Fruit fly (Drosophila melanogaster) whole organism, embryonic: Measurements from ENCODE around the gene Pgant8.
A peak's percentile ranks its signal among the peaks of the same experiment; 100 is the strongest.

Experiments
- Asciz ChIP-seq: fragments of 200-800 bp; sonication (Bioruptor generic); optimal IDR thresholded peaks from 2 replicates; lab custom pipeline; 2017; ENCODE audit warnings: missing biosample characterization, mild to moderate bottlenecking, missing genetic modification characterization, missing genetic modification reagents
- CG10366 ChIP-seq: fragments of 200-800 bp; sonication (Bioruptor generic); IDR thresholded peaks from 2 replicates; pipeline ENCODE4 v1.3.6; 2022; ENCODE audit warnings: missing biosample characterization, missing genetic modification characterization
- CG10565 ChIP-seq: fragments of 200-800 bp; sonication (Bioruptor generic); optimal IDR thresholded peaks from 3 replicates; lab custom pipeline; 2016; ENCODE audit warnings: missing biosample characterization, mild to moderate bottlenecking, missing genetic modification characterization
- CG11398 ChIP-seq: fragments of 200-800 bp; sonication (Bioruptor generic); optimal IDR thresholded peaks from 2 replicates; lab custom pipeline; 2016; ENCODE audit warnings: missing biosample characterization, missing genetic modification characterization
- CG11560 ChIP-seq: fragments of 200-800 bp; sonication (Bioruptor generic); IDR thresholded peaks from 3 replicates; pipeline ENCODE4 v1.3.6; 2022; ENCODE audit warnings: missing biosample characterization, missing genetic modification characterization
- CG12155 ChIP-seq: fragments of 200-800 bp; sonication (Bioruptor generic); optimal IDR thresholded peaks from 3 replicates; lab custom pipeline; 2016; ENCODE audit warnings: missing biosample characterization, missing genetic modification characterization
- CG12942 ChIP-seq: fragments of 200-800 bp; sonication (Bioruptor generic); optimal IDR thresholded peaks from 3 replicates; lab custom pipeline; 2016; ENCODE audit warnings: missing biosample characterization, missing genetic modification characterization
- CG14860 ChIP-seq: fragments of 200-800 bp; sonication (Bioruptor generic); IDR thresholded peaks from 3 replicates; pipeline ENCODE4 v1.3.6; 2022; ENCODE audit warnings: missing biosample characterization, missing genetic modification characterization; ENCODE audit not compliant: partially characterized antibody
- CG17829 ChIP-seq: fragments of 200-800 bp; optimal IDR thresholded peaks from 2 replicates; lab custom pipeline; 2019; ENCODE audit warnings: missing biosample characterization, mild to moderate bottlenecking, missing genetic modification characterization, moderate library complexity
- CG2116 ChIP-seq: fragments of 200-800 bp; sonication (Bioruptor generic); optimal IDR thresholded peaks from 3 replicates; lab custom pipeline; 2018; ENCODE audit warnings: missing biosample characterization, mild to moderate bottlenecking, missing genetic modification characterization
- CG2889 ChIP-seq: fragments of 200-800 bp; sonication (Bioruptor generic); IDR thresholded peaks from 3 replicates; pipeline ENCODE4 v1.3.6; 2022; ENCODE audit warnings: missing biosample characterization, missing genetic modification characterization
- CG3163 ChIP-seq: fragments of 200-800 bp; sonication (Bioruptor generic); optimal IDR thresholded peaks from 3 replicates; lab custom pipeline; 2016; ENCODE audit warnings: missing biosample characterization, missing genetic modification characterization
- CG3726 ChIP-seq: fragments of 200-800 bp; sonication (Bioruptor generic); IDR thresholded peaks from 3 replicates; pipeline ENCODE4, ENCODE4 v1.3.6; 2022; ENCODE audit warnings: missing biosample characterization, missing genetic modification characterization
- CG3838 ChIP-seq: fragments of 200-800 bp; sonication (Bioruptor generic); optimal IDR thresholded peaks from 3 replicates; lab custom pipeline; 2016; ENCODE audit warnings: missing biosample characterization, missing genetic modification characterization
- CG3847 ChIP-seq: fragments of 200-800 bp; sonication (Bioruptor generic); IDR thresholded peaks from 2 replicates; pipeline ENCODE4 v1.3.6; 2022; ENCODE audit warnings: missing biosample characterization, missing genetic modification characterization
- CG6654 ChIP-seq: fragments of 200-800 bp; sonication (Bioruptor generic); optimal IDR thresholded peaks from 2 replicates; lab custom pipeline; 2017; ENCODE audit warnings: missing biosample characterization, mild to moderate bottlenecking, missing genetic modification characterization
- CG6813 ChIP-seq: fragments of 200-800 bp; sonication (Bioruptor generic); optimal IDR thresholded peaks from 2 replicates; lab custom pipeline; 2017; ENCODE audit warnings: missing biosample characterization, missing genetic modification characterization, mild to moderate bottlenecking, moderate library complexity, missing genetic modification reagents
- CG7372 ChIP-seq: fragments of 200-800 bp; sonication (Bioruptor generic); IDR thresholded peaks from 2 replicates; pipeline ENCODE4 v1.3.6; 2022; ENCODE audit warnings: missing biosample characterization, missing genetic modification characterization
- CG7786 ChIP-seq: fragments of 200-800 bp; sonication (Bioruptor generic); optimal IDR thresholded peaks from 2 replicates; lab custom pipeline; 2016; ENCODE audit warnings: missing biosample characterization, missing genetic modification characterization
- CG8359 ChIP-seq: fragments of 200-800 bp; sonication (Bioruptor generic); optimal IDR thresholded peaks from 2 replicates; lab custom pipeline; 2017; ENCODE audit warnings: missing biosample characterization, mild to moderate bottlenecking, missing genetic modification characterization, borderline replicate concordance
- CG9727 ChIP-seq: fragments of 200-800 bp; sonication (Bioruptor generic); optimal IDR thresholded peaks from 3 replicates; lab custom pipeline; 2017; ENCODE audit warnings: missing biosample characterization, mild to moderate bottlenecking, missing genetic modification characterization
- Dll ChIP-seq: fragments of 200-800 bp; sonication (Bioruptor generic); IDR thresholded peaks from 4 replicates; pipeline ENCODE4 v1.3.6; 2022; ENCODE audit warnings: missing biosample characterization, missing genetic modification characterization; ENCODE audit not compliant: partially characterized antibody
- Doc3 ChIP-seq: fragments of 200-800 bp; sonication (Bioruptor generic); IDR thresholded peaks from 3 replicates; pipeline ENCODE4 v1.3.6; 2022; ENCODE audit warnings: missing biosample characterization, missing genetic modification characterization; ENCODE audit not compliant: partially characterized antibody
- Drgx ChIP-seq: fragments of 200-800 bp; sonication (Bioruptor generic); IDR thresholded peaks from 2 replicates; pipeline ENCODE4 v1.3.6; 2022; ENCODE audit warnings: missing biosample characterization, missing genetic modification characterization
- Hand ChIP-seq: fragments of 200-800 bp; sonication (Bioruptor generic); optimal IDR thresholded peaks from 2 replicates; lab custom pipeline; 2017; ENCODE audit warnings: mild to moderate bottlenecking, missing biosample characterization, missing genetic modification reagents, missing genetic modification characterization
- Hmr ChIP-seq: fragments of 200-800 bp; sonication (Bioruptor generic); optimal IDR thresholded peaks from 3 replicates; lab custom pipeline; 2017; ENCODE audit warnings: mild to moderate bottlenecking, missing biosample characterization, missing genetic modification reagents, missing genetic modification characterization
- Hmx ChIP-seq: fragments of 200-800 bp; sonication (Bioruptor generic); optimal IDR thresholded peaks from 2 replicates; lab custom pipeline; 2016; ENCODE audit warnings: missing biosample characterization, missing genetic modification characterization
- Jarid2 ChIP-seq: fragments of 200-800 bp; sonication (Bioruptor generic); optimal IDR thresholded peaks from 3 replicates; lab custom pipeline; 2017; ENCODE audit warnings: mild to moderate bottlenecking, missing biosample characterization, missing genetic modification reagents, missing genetic modification characterization
- Lim3 ChIP-seq: fragments of 200-800 bp; sonication (Bioruptor generic); IDR thresholded peaks from 2 replicates; pipeline ENCODE4 v1.3.6; 2022; ENCODE audit warnings: missing biosample characterization, missing genetic modification characterization
- NfI ChIP-seq: fragments of 200-800 bp; sonication (Bioruptor generic); optimal IDR thresholded peaks from 3 replicates; lab custom pipeline; 2018; ENCODE audit warnings: missing biosample characterization, mild to moderate bottlenecking, missing genetic modification characterization, moderate library complexity
- Ptx1 ChIP-seq: fragments of 200-800 bp; sonication (Bioruptor generic); IDR thresholded peaks from 2 replicates; pipeline ENCODE4 v1.3.6; 2022; ENCODE audit warnings: missing biosample characterization, missing genetic modification characterization
- Scr ChIP-seq: fragments of 200-800 bp; sonication (Bioruptor generic); IDR thresholded peaks from 2 replicates; pipeline ENCODE4 v1.3.6; 2022; ENCODE audit warnings: missing biosample characterization, missing genetic modification characterization; ENCODE audit not compliant: partially characterized antibody
- Six4 ChIP-seq: fragments of 200-800 bp; sonication (Bioruptor generic); optimal IDR thresholded peaks from 2 replicates; lab custom pipeline; 2016; ENCODE audit warnings: missing biosample characterization, missing genetic modification characterization
- Sox100B ChIP-seq: fragments of 200-800 bp; sonication (Bioruptor generic); optimal IDR thresholded peaks from 3 replicates; lab custom pipeline; 2018; ENCODE audit warnings: missing biosample characterization, mild to moderate bottlenecking, missing genetic modification characterization
- TFAM ChIP-seq: fragments of 200-800 bp; sonication (Bioruptor generic); optimal IDR thresholded peaks from 2 replicates; lab custom pipeline; 2017; ENCODE audit warnings: missing biosample characterization, missing genetic modification characterization, inconsistent platforms
- Trl ChIP-seq, 3 experiments: fragments of >200 bp in 2 of 3; fragments of 200-800 bp in 1 of 3; sonication (Bioruptor generic) in 1 of 3; optimal IDR thresholded peaks; 2 replicates in 1 of 3; 3 replicates in 2 of 3; lab custom pipeline; 2016 to 2017; ENCODE audit warnings: missing biosample characterization in 1 of 3, missing genetic modification characterization in 1 of 3
- chn ChIP-seq: fragments of 200-800 bp; sonication (Bioruptor generic); optimal IDR thresholded peaks from 2 replicates; lab custom pipeline; 2016; ENCODE audit warnings: missing biosample characterization, missing genetic modification characterization
- crp ChIP-seq, 2 experiments: fragments of 200-800 bp; sonication (Bioruptor generic); optimal IDR thresholded peaks; 2 replicates in 1 of 2; 3 replicates in 1 of 2; lab custom pipeline; 2017; ENCODE audit warnings: missing biosample characterization in 2 of 2, missing genetic modification characterization in 2 of 2, mild to moderate bottlenecking in 1 of 2, moderate library complexity in 1 of 2
- cwo ChIP-seq: fragments of 200-800 bp; sonication (Bioruptor generic); optimal IDR thresholded peaks from 3 replicates; lab custom pipeline; 2017; ENCODE audit warnings: missing biosample characterization, missing genetic modification characterization, mild to moderate bottlenecking, moderate library complexity, missing genetic modification reagents
- h ChIP-seq: fragments of >200 bp; optimal IDR thresholded peaks from 2 replicates; lab custom pipeline; 2017
- inv ChIP-seq: fragments of 200-800 bp; sonication (Bioruptor generic); IDR thresholded peaks from 2 replicates; pipeline ENCODE4 v1.3.6; 2022; ENCODE audit warnings: missing biosample characterization, missing genetic modification characterization; ENCODE audit not compliant: partially characterized antibody
- kay ChIP-seq: fragments of 200-800 bp; sonication (Bioruptor generic); optimal IDR thresholded peaks from 2 replicates; lab custom pipeline; 2016; ENCODE audit warnings: missing biosample characterization, missing genetic modification characterization
- repo ChIP-seq: fragments of 200-800 bp; sonication (Bioruptor generic); optimal IDR thresholded peaks from 2 replicates; lab custom pipeline; 2016; ENCODE audit warnings: missing biosample characterization, missing genetic modification characterization
- row ChIP-seq: fragments of 200-800 bp; sonication (Bioruptor generic); IDR thresholded peaks from 3 replicates; pipeline ENCODE4 v1.3.6; 2022; ENCODE audit warnings: missing biosample characterization, missing genetic modification characterization
- sd ChIP-seq: fragments of 200-800 bp; sonication (Bioruptor generic); optimal IDR thresholded peaks from 3 replicates; lab custom pipeline; 2018; ENCODE audit warnings: missing biosample characterization, mild to moderate bottlenecking, missing genetic modification characterization, moderate library complexity
- sob ChIP-seq: fragments of 200-800 bp; sonication (Bioruptor generic); IDR thresholded peaks from 2 replicates; pipeline ENCODE4 v1.3.6; 2022; ENCODE audit warnings: missing biosample characterization, missing genetic modification characterization
- sr ChIP-seq: fragments of 200-800 bp; sonication (Bioruptor generic); IDR thresholded peaks from 3 replicates; pipeline ENCODE4 v1.3.6; 2022; ENCODE audit warnings: missing biosample characterization, missing genetic modification characterization
- unpg ChIP-seq: fragments of 200-800 bp; sonication (Bioruptor generic); optimal IDR thresholded peaks from 3 replicates; lab custom pipeline; 2018; ENCODE audit warnings: missing biosample characterization, mild to moderate bottlenecking, missing genetic modification characterization, moderate library complexity
- zfh1 ChIP-seq: fragments of 200-800 bp; sonication (Bioruptor generic); IDR thresholded peaks from 3 replicates; pipeline ENCODE4 v1.3.6; 2022; ENCODE audit warnings: missing biosample characterization, missing genetic modification characterization

Pgant8 gene

DNA sequence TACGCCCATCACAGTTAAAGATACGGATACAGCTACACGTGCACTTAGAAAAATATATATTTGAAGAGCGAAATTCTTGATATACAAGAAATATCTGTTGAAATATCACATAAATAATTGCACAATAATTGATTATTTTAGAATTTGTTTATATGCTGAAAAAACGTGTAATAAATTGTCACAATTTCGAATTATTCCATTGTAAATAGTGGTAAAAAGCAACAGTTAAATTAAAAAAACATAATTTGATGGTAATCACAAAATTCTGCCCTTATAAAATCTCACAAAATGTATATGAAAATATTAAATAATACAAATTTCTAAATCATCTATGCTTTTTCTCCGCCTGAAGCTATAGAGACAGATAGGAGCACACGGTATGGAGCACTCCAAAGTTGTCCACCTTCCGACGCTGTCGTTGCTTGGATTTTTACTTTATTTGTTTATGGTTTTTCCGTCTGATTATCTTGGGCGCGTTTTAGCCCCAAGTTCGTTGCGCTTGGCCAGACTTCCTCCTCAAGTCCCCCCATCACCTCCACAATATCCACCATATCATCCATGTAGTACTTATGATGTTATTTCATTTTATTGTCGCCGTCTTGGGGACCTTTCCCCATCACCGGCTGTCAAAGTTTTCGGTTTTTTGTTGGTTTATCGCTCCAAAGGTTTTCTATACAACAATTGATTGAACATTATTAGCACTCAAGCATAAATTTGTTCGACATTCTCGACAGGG, 20.7 kb downstream of the Pgant8 start (continued):
- no peak; the same call in 1 of the 2 replicates for TF ChIP-seq sob (GFP tag; lab: Robert Waterston, UW)
- peak; percentile 48; the same call in 2 of the 3 replicates for TF ChIP-seq zfh1 (GFP tag; lab: Robert Waterston, UW)
- no peak for TF ChIP-seq CG14860 (GFP tag; lab: Robert Waterston, UW)
- TF ChIP-seq repo = no peak
- TF ChIP-seq Lim3 (GFP tag; lab: Robert Waterston, UW) = no peak
- TF ChIP-seq Doc3 (GFP tag; lab: Robert Waterston, UW) = no peak
- peak; percentile 34 for TF ChIP-seq cwo (GFP tag; lab: Kevin White, UChicago)
- TF ChIP-seq h (lab: Kevin White, UChicago) = no peak
- peak; percentile 43 for TF ChIP-seq Ptx1 (GFP tag; lab: Robert Waterston, UW)
- TF ChIP-seq NfI = peak; percentile 6
- TF ChIP-seq CG2889 (GFP tag; lab: Robert Waterston, UW) = no peak
- TF ChIP-seq CG8359 = peak; percentile 3
- TF ChIP-seq CG12155 (GFP tag; lab: Kevin White, UChicago) = peak; percentile 29
- TF ChIP-seq unpg (GFP tag; lab: Kevin White, UChicago) = peak; percentile 36
- no peak for TF ChIP-seq chn (GFP tag; lab: Kevin White, UChicago)
- TF ChIP-seq CG3726 = no peak
- no peak for TF ChIP-seq Scr (GFP tag; lab: Robert Waterston, UW)
- TF ChIP-seq Hand (GFP tag; lab: Kevin White, UChicago) = peak; percentile 20
- TF ChIP-seq CG10565 (GFP tag; lab: Kevin White, UChicago) = no peak
- TF ChIP-seq TFAM = no peak
- no peak for TF ChIP-seq CG3838
- no peak for TF ChIP-seq Drgx (GFP tag; lab: Robert Waterston, UW)
- peak; percentile 7 for TF ChIP-seq sd (tag; lab: Kevin White, UChicago)
- no peak for TF ChIP-seq Dll (GFP tag; lab: Robert Waterston, UW)
- no peak for TF ChIP-seq CG3847
- TF ChIP-seq inv (GFP tag; lab: Robert Waterston, UW) = no peak
- TF ChIP-seq CG7372 = no peak
- no peak for TF ChIP-seq CG3163 (GFP tag; lab: Kevin White, UChicago)
- TF ChIP-seq CG11398 (GFP tag; lab: Kevin White, UChicago) = no peak
- TF ChIP-seq crp (GFP tag; optimal IDR thresholded peaks at IDR 0.05; lab: Kevin White, UChicago) = peak in 1 of 2 experiments; percentile 4
- TF ChIP-seq row (GFP tag; lab: Robert Waterston, UW) = peak; percentile 74
- TF ChIP-seq Jarid2 (GFP tag; lab: Kevin White, UChicago) = no peak
- no peak for TF ChIP-seq Hmx (GFP tag; lab: Kevin White, UChicago)
- TF ChIP-seq CG12942 (GFP tag; lab: Kevin White, UChicago) = peak; percentile 16
- TF ChIP-seq kay (GFP tag; lab: Kevin White, UChicago) = no peak
- peak; percentile 20; the same call in 1 of the 2 replicates for TF ChIP-seq CG10366
- no peak for TF ChIP-seq CG7786
- peak; percentile 40 for TF ChIP-seq CG6654 (GFP tag; lab: Kevin White, UChicago)
- TF ChIP-seq Trl (optimal IDR thresholded peaks at IDR 0.05; lab: Kevin White, UChicago) = no peak
- no peak for TF ChIP-seq Trl (GFP tag; optimal IDR thresholded peaks at IDR 0.05; lab: Kevin White, UChicago)
- TF ChIP-seq CG6813 (GFP tag; lab: Kevin White, UChicago) = no peak
- peak; percentile 80 for TF ChIP-seq Sox100B
- TF ChIP-seq CG2116 (GFP tag; lab: Kevin White, UChicago) = peak; percentile 33
- no peak for TF ChIP-seq CG11560 (tag; lab: Robert Waterston, UW)
- peak; percentile 60 for TF ChIP-seq Six4 (GFP tag; lab: Kevin White, UChicago)
- peak; percentile 55 for TF ChIP-seq Asciz (GFP tag; lab: Kevin White, UChicago)
- peak; percentile 86 for TF ChIP-seq CG9727
- TF ChIP-seq sr (GFP tag; lab: Robert Waterston, UW) = no peak
- TF ChIP-seq CG17829 = peak; percentile 74
- TF ChIP-seq Hmr (GFP tag; lab: Kevin White, UChicago) = peak; percentile 14
